Worm (Caenorhabditis elegans) whole organism, L4/young adult: ENCODE measurements around the gene C35D10.12.

Experiments
- dao-5 ChIP-seq: sonication (generic microtip); optimal IDR thresholded peaks from 2 replicates; lab custom pipeline; 2016; ENCODE audit warnings: missing genotype, missing genetic modification characterization, moderate library complexity, missing compliant biosample characterization
- him-1 ChIP-seq: sonication (generic microtip); optimal IDR thresholded peaks from 2 replicates; lab custom pipeline; 2016; ENCODE audit warnings: missing genotype, missing genetic modification reagents, missing genetic modification characterization, missing compliant biosample characterization

DNA sequence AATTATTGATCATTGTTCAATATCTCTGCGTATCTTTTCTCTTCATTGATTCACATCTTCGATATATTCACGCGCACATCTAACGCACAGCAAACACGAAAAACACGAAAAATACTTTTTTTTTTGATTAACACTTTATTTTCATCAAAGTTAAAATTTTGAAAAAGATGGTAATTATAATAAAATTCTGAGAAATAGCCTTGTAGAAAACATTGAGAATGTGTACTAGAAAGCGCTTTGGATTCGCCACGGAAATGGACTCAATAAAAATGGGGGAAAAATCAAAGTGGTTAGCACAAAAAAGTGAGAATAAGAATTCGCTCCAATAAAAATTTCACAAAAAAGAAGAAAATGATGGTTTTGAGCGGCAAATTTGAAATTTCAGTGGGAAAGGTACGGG is 19.0 kb upstream of the C35D10.12 start, which contains the start of gene F26F4.6:
- TF ChIP-seq dao-5 (tag; lab: Kevin White, UChicago) (no peak), him-1 (tag; lab: Kevin White, UChicago) (no peak)
